Worm (Caenorhabditis elegans): ENCODE measurements around the gene F07E5.9.

DNA sequence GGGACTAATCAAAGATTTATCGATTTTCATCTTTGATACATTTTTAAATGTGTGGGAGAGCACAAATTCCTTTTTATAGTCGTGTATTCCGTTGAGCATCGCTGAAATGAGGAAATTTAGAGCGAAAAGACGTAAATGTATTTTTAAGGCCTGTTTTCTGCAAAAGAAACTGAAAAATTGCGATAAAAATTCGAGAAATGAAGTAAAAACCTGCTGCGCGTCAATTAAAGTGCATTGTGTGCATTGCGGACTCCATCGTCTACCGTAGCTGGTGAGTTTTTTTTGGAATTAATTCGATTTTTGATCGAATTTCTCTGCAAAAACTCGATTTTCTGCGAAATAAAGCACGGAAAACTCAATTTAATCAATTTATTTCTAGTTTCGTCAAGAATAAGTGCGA is 41.0 kb downstream of the F07E5.9 start, which contains the start of gene bath-19:
- no peak for TF ChIP-seq unc-39 (tag; optimal IDR thresholded peaks at IDR 0.05)
- TF ChIP-seq nhr-28 (tag; optimal IDR thresholded peaks at IDR 0.05), result no peak

All from whole organism, mixed stage, embryonic.